Fruit fly (Drosophila melanogaster): ENCODE measurements around the gene CG4362.

CG4362 gene

DNA sequence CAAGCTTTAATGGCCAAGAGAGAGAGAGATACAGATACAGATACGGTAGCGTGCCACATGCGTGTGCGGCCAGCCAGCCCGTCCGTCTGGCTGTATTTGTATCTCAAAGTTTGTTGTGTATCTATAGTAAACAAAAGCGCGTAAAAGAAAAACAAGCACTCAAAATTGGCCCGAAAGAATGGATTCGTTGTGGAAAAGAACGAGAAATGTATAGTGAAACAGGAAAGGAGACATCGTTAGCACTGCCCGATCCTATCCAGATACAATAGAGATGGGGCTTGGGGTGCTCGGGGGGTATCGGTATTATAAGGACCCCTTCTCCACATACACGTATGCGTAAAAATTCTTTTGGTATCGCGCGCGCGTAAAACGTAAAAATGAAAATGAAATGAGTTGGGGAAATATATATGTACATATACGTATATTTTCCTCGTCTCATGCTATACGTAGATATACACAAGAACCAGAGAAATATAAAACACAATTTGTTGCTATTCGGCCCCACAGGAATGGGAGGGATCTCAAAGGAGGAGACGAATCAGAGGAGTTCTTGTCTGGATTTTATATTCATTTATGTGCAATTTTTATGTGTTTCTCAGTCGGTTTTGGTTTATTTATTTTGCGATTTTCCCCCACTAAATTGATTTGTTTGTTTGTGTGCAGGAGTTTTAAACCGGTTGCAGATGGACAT, 43.4 kb downstream of the CG4362 start (continued):
- TF ChIP-seq ewg (GFP tag; optimal IDR thresholded peaks at IDR 0.05) (no peak), CG2712 (tag; optimal IDR thresholded peaks at IDR 0.05) (no peak), fd3F (GFP tag; optimal IDR thresholded peaks at IDR 0.05) (no peak), CG32532 (GFP tag; IDR thresholded peaks at IDR 0.05) (0 out of 2 replicates have a peak, but pooled peaks have one; percentile 5), btn (GFP tag; optimal IDR thresholded peaks at IDR 0.05) (no peak), gsb-n (tag; optimal IDR thresholded peaks at IDR 0.05) (peak; percentile 29), CG13287 (GFP tag; IDR thresholded peaks at IDR 0.05; ENCODE audit: partially characterized antibody) (no peak), CG9876 (GFP tag; optimal IDR thresholded peaks at IDR 0.05) (no peak), so (GFP tag; IDR thresholded peaks at IDR 0.05) (peak; percentile 37; the same call in 2 of the 3 replicates), CG17612 (GFP tag; IDR thresholded peaks at IDR 0.05) (no peak), CG18599 (GFP tag; optimal IDR thresholded peaks at IDR 0.05) (peak; percentile 60), cas (GFP tag; IDR thresholded peaks at IDR 0.05) (no peak), bab2 (GFP tag; optimal IDR thresholded peaks at IDR 0.05) (no peak), tup (GFP tag; optimal IDR thresholded peaks at IDR 0.05) (no peak), pfk (GFP tag; optimal IDR thresholded peaks at IDR 0.05) (peak; percentile 40), CG2202 (tag; optimal IDR thresholded peaks at IDR 0.05) (peak; percentile 52), jing (GFP tag; optimal IDR thresholded peaks at IDR 0.05) (no peak), CG9817 (tag; optimal IDR thresholded peaks at IDR 0.05) (no peak), Hand (GFP tag; optimal IDR thresholded peaks at IDR 0.05) (peak; percentile 36), Doc2 (GFP tag; IDR thresholded peaks at IDR 0.05) (no peak), fd64A (GFP tag; optimal IDR thresholded peaks at IDR 0.05) (peak; percentile 54), wek (GFP tag; optimal IDR thresholded peaks at IDR 0.05) (peak; percentile 66), ci (GFP tag; IDR thresholded peaks at IDR 0.05) (peak; percentile 63; the same call in 2 of the 3 replicates), slbo (GFP tag; IDR thresholded peaks at IDR 0.05) (no peak), bcd (GFP tag; optimal IDR thresholded peaks at IDR 0.05) (no peak), sens-2 (GFP tag; IDR thresholded peaks at IDR 0.05) (no peak), Dll (GFP tag; IDR thresholded peaks at IDR 0.05; ENCODE audit: partially characterized antibody) (no peak), az2 (GFP tag; optimal IDR thresholded peaks at IDR 0.05) (no peak), Ssrp (tag; optimal IDR thresholded peaks at IDR 0.05) (no peak), YL-1 (GFP tag; optimal IDR thresholded peaks at IDR 0.05) (peak; percentile 18), Sin3A (optimal IDR thresholded peaks at IDR 0.05) (no peak), org-1 (GFP tag; optimal IDR thresholded peaks at IDR 0.05) (peak; percentile 20), CG6765 (GFP tag; optimal IDR thresholded peaks at IDR 0.05) (no peak), CG8290 (GFP tag; optimal IDR thresholded peaks at IDR 0.05) (no peak), CG8290 (tag; optimal IDR thresholded peaks at IDR 0.05) (peak; percentile 22 to 39), CG30020 (tag; optimal IDR thresholded peaks at IDR 0.05) (no peak), twi (tag; optimal IDR thresholded peaks at IDR 0.05) (peak; percentile 47), CG15601 (tag; optimal IDR thresholded peaks at IDR 0.05) (peak; percentile 29), Kr (GFP tag; optimal IDR thresholded peaks at IDR 0.05) (peak; percentile 31), CG5245 (GFP tag; optimal IDR thresholded peaks at IDR 0.05) (no peak), exex (tag; optimal IDR thresholded peaks at IDR 0.05) (peak; percentile 47), Rfx (GFP tag; IDR thresholded peaks at IDR 0.05) (no peak), rib (GFP tag; IDR thresholded peaks at IDR 0.05) (no peak), Hr3 (GFP tag; optimal IDR thresholded peaks at IDR 0.05) (no peak), CG1024 (GFP tag; IDR thresholded peaks at IDR 0.05) (no peak), grn (GFP tag; optimal IDR thresholded peaks at IDR 0.05) (peak; percentile 38), CG12219 (GFP tag; optimal IDR thresholded peaks at IDR 0.05) (peak; percentile 43), CrebB (tag; optimal IDR thresholded peaks at IDR 0.05) (peak; percentile 56), dmrt11E (tag; optimal IDR thresholded peaks at IDR 0.05) (peak; percentile 14), CG13894 (tag; optimal IDR thresholded peaks at IDR 0.05) (peak; percentile 97), sqz (GFP tag; optimal IDR thresholded peaks at IDR 0.05) (peak; percentile 32)
